Fruit fly (Drosophila melanogaster) whole organism, embryonic: Measurements from ENCODE around the gene CG12012.
A peak's percentile ranks its signal among the peaks of the same experiment; 100 is the strongest.

Experiments
- Atf-2 ChIP-seq: fragments of 200-800 bp; sonication (Bioruptor generic); optimal IDR thresholded peaks from 2 replicates; lab custom pipeline; 2016; ENCODE audit warnings: missing biosample characterization, missing genetic modification characterization
- CG11560 ChIP-seq: fragments of 200-800 bp; sonication (Bioruptor generic); IDR thresholded peaks from 3 replicates; pipeline ENCODE4 v1.3.6; 2022; ENCODE audit warnings: missing biosample characterization, missing genetic modification characterization
- CG11695 ChIP-seq: fragments of 200-800 bp; sonication (Bioruptor generic); IDR thresholded peaks from 3 replicates; pipeline ENCODE4 v1.3.6; 2022; ENCODE audit warnings: missing biosample characterization, missing genetic modification characterization
- CG12391 ChIP-seq: fragments of 200-800 bp; sonication (Bioruptor generic); optimal IDR thresholded peaks from 3 replicates; lab custom pipeline; 2018; ENCODE audit warnings: missing biosample characterization, mild to moderate bottlenecking, missing genetic modification characterization, moderate library complexity
- CG14441 ChIP-seq: fragments of 200-800 bp; sonication (Bioruptor generic); IDR thresholded peaks from 2 replicates; pipeline ENCODE4 v1.3.6; 2022; ENCODE audit warnings: missing biosample characterization, missing genetic modification characterization
- CG14860 ChIP-seq: fragments of 200-800 bp; sonication (Bioruptor generic); IDR thresholded peaks from 3 replicates; pipeline ENCODE4 v1.3.6; 2022; ENCODE audit warnings: missing biosample characterization, missing genetic modification characterization; ENCODE audit not compliant: partially characterized antibody
- CG15269 ChIP-seq: fragments of 200-800 bp; sonication (Bioruptor generic); optimal IDR thresholded peaks from 2 replicates; lab custom pipeline; 2018; ENCODE audit warnings: missing biosample characterization, mild to moderate bottlenecking, missing genetic modification characterization, moderate library complexity
- CG15479 ChIP-seq: fragments of 200-800 bp; sonication (Bioruptor generic); optimal IDR thresholded peaks from 3 replicates; lab custom pipeline; 2019; ENCODE audit warnings: missing biosample characterization, mild to moderate bottlenecking, missing genetic modification characterization, moderate library complexity
- CG16815 ChIP-seq: fragments of 200-800 bp; sonication (Bioruptor generic); optimal IDR thresholded peaks from 3 replicates; lab custom pipeline; 2017; ENCODE audit warnings: missing biosample characterization, mild to moderate bottlenecking, missing genetic modification characterization
- CG17568 ChIP-seq: fragments of 200-800 bp; sonication (Bioruptor generic); optimal IDR thresholded peaks from 2 replicates; lab custom pipeline; 2018; ENCODE audit warnings: missing biosample characterization, mild to moderate bottlenecking, missing genetic modification characterization, moderate library complexity
- CG31224 ChIP-seq: fragments of 200-800 bp; sonication (Bioruptor generic); IDR thresholded peaks from 2 replicates; pipeline ENCODE4 v1.3.6; 2022; ENCODE audit warnings: missing biosample characterization, missing genetic modification characterization
- CG32772 ChIP-seq: fragments of 200-800 bp; sonication (Bioruptor generic); IDR thresholded peaks from 2 replicates; pipeline ENCODE4 v1.3.6; 2022; ENCODE audit warnings: missing biosample characterization, missing genetic modification characterization
- CG6765 ChIP-seq: fragments of 200-800 bp; sonication (Bioruptor generic); optimal IDR thresholded peaks from 3 replicates; lab custom pipeline; 2017; ENCODE audit warnings: missing biosample characterization, mild to moderate bottlenecking, missing genetic modification characterization
- CG6854 ChIP-seq: fragments of 200-800 bp; sonication (Bioruptor generic); optimal IDR thresholded peaks from 3 replicates; lab custom pipeline; 2017; ENCODE audit warnings: missing biosample characterization, mild to moderate bottlenecking, missing genetic modification characterization
- CG7271 ChIP-seq: fragments of 200-800 bp; sonication (Bioruptor generic); optimal IDR thresholded peaks from 2 replicates; lab custom pipeline; 2018; ENCODE audit warnings: missing biosample characterization, mild to moderate bottlenecking, missing genetic modification characterization, moderate library complexity
- CG7357 ChIP-seq: fragments of 200-800 bp; sonication (Bioruptor generic); IDR thresholded peaks from 3 replicates; pipeline ENCODE4 v1.3.6; 2022; ENCODE audit warnings: missing biosample characterization, missing genetic modification characterization
- CG8281 ChIP-seq: fragments of 200-800 bp; sonication (Bioruptor generic); optimal IDR thresholded peaks from 2 replicates; lab custom pipeline; 2018; ENCODE audit warnings: missing biosample characterization, mild to moderate bottlenecking, missing genetic modification characterization, moderate library complexity
- CG8765 ChIP-seq: fragments of 200-800 bp; sonication (Bioruptor generic); IDR thresholded peaks from 2 replicates; pipeline ENCODE4 v1.3.6; 2022; ENCODE audit warnings: missing biosample characterization, missing genetic modification characterization
- Chrac-16 ChIP-seq: fragments of 200-800 bp; sonication (Bioruptor generic); optimal IDR thresholded peaks from 3 replicates; lab custom pipeline; 2016; ENCODE audit warnings: missing biosample characterization, missing genetic modification characterization
- Dip2 ChIP-seq: fragments of 200-800 bp; sonication (Bioruptor generic); IDR thresholded peaks from 2 replicates; pipeline ENCODE4 v1.3.6; 2022; ENCODE audit warnings: missing biosample characterization, missing genetic modification characterization
- Fer2 ChIP-seq: fragments of 200-800 bp; sonication (Bioruptor generic); optimal IDR thresholded peaks from 2 replicates; lab custom pipeline; 2018; ENCODE audit warnings: missing biosample characterization, mild to moderate bottlenecking, missing genetic modification characterization, moderate library complexity
- Fer3 ChIP-seq: fragments of 200-800 bp; sonication (Bioruptor generic); optimal IDR thresholded peaks from 2 replicates; lab custom pipeline; 2018; ENCODE audit warnings: missing biosample characterization, mild to moderate bottlenecking, missing genetic modification characterization, moderate library complexity
- Lhr ChIP-seq: fragments of 200-800 bp; sonication (Bioruptor generic); optimal IDR thresholded peaks from 3 replicates; lab custom pipeline; 2017; ENCODE audit warnings: mild to moderate bottlenecking, missing biosample characterization, missing genetic modification reagents, missing genetic modification characterization
- Lpt ChIP-seq: fragments of >200 bp; optimal IDR thresholded peaks from 2 replicates; lab custom pipeline; 2018; ENCODE audit warnings: missing biosample characterization, missing genetic modification characterization
- Myb ChIP-seq: fragments of 200-800 bp; sonication (Bioruptor generic); optimal IDR thresholded peaks from 2 replicates; lab custom pipeline; 2016; ENCODE audit warnings: missing biosample characterization, missing genetic modification characterization
- Nf-YC ChIP-seq: fragments of 200-800 bp; optimal IDR thresholded peaks from 3 replicates; lab custom pipeline; 2019; ENCODE audit warnings: missing biosample characterization, mild to moderate bottlenecking, missing genetic modification characterization, moderate library complexity
- PHDP ChIP-seq: fragments of 200-800 bp; sonication (Bioruptor generic); optimal IDR thresholded peaks from 3 replicates; lab custom pipeline; 2018; ENCODE audit warnings: missing biosample characterization, mild to moderate bottlenecking, missing genetic modification characterization, moderate library complexity
- Ptx1 ChIP-seq: fragments of 200-800 bp; sonication (Bioruptor generic); IDR thresholded peaks from 2 replicates; pipeline ENCODE4 v1.3.6; 2022; ENCODE audit warnings: missing biosample characterization, missing genetic modification characterization
- Sox100B ChIP-seq: fragments of 200-800 bp; sonication (Bioruptor generic); optimal IDR thresholded peaks from 3 replicates; lab custom pipeline; 2018; ENCODE audit warnings: missing biosample characterization, mild to moderate bottlenecking, missing genetic modification characterization
- Ssrp ChIP-seq: fragments of 200-800 bp; sonication (Bioruptor generic); optimal IDR thresholded peaks from 2 replicates; lab custom pipeline; 2018; ENCODE audit warnings: missing biosample characterization, mild to moderate bottlenecking, missing genetic modification characterization, moderate library complexity
- Trl ChIP-seq, 3 experiments: fragments of >200 bp in 2 of 3; fragments of 200-800 bp in 1 of 3; sonication (Bioruptor generic) in 1 of 3; optimal IDR thresholded peaks; 2 replicates in 1 of 3; 3 replicates in 2 of 3; lab custom pipeline; 2016 to 2017; ENCODE audit warnings: missing biosample characterization in 1 of 3, missing genetic modification characterization in 1 of 3
- ab ChIP-seq: fragments of 200-800 bp; sonication (Bioruptor generic); optimal IDR thresholded peaks from 2 replicates; lab custom pipeline; 2016; ENCODE audit warnings: missing biosample characterization, missing genetic modification characterization
- disco-r ChIP-seq: fragments of 200-800 bp; sonication (Bioruptor generic); optimal IDR thresholded peaks from 2 replicates; lab custom pipeline; 2016; ENCODE audit warnings: missing biosample characterization, missing genetic modification characterization
- ind ChIP-seq: fragments of 200-800 bp; sonication (Bioruptor generic); optimal IDR thresholded peaks from 3 replicates; lab custom pipeline; 2016; ENCODE audit warnings: missing biosample characterization, missing genetic modification characterization
- jigr1 ChIP-seq: fragments of 200-800 bp; sonication (Bioruptor generic); IDR thresholded peaks from 3 replicates; pipeline ENCODE4 v1.3.6; 2022; ENCODE audit warnings: missing biosample characterization, missing genetic modification characterization
- kni ChIP-seq: fragments of 200-800 bp; sonication (Bioruptor generic); optimal IDR thresholded peaks from 3 replicates; lab custom pipeline; 2017; ENCODE audit warnings: mild to moderate bottlenecking, missing biosample characterization, missing genetic modification reagents, missing genetic modification characterization
- pros ChIP-seq: fragments of 200-800 bp; sonication (Bioruptor generic); optimal IDR thresholded peaks from 3 replicates; lab custom pipeline; 2019; ENCODE audit warnings: missing biosample characterization, mild to moderate bottlenecking, missing genetic modification characterization, moderate library complexity
- sc ChIP-seq, 3 experiments: fragments of >200 bp in 2 of 3; fragments of 200-800 bp in 1 of 3; sonication (Bioruptor generic) in 1 of 3; optimal IDR thresholded peaks; 2 replicates in 2 of 3; 3 replicates in 1 of 3; lab custom pipeline; 2017; ENCODE audit warnings: mild to moderate bottlenecking in 1 of 3, missing biosample characterization in 1 of 3, missing genetic modification characterization in 1 of 3, missing genetic modification reagents in 1 of 3
- sens ChIP-seq: fragments of 200-800 bp; sonication (Bioruptor generic); peaks from one replicate; lab custom pipeline; 2016; ENCODE audit warnings: missing biosample characterization, missing genetic modification characterization
- sima ChIP-seq: fragments of 200-800 bp; sonication (Bioruptor generic); optimal IDR thresholded peaks from 2 replicates; lab custom pipeline; 2016; ENCODE audit warnings: missing biosample characterization, missing genetic modification characterization
- sna ChIP-seq: fragments of 200-800 bp; sonication (Bioruptor generic); IDR thresholded peaks from 2 replicates; pipeline ENCODE4 v1.3.6; 2022; ENCODE audit warnings: missing biosample characterization, missing genetic modification characterization; ENCODE audit not compliant: partially characterized antibody
- sqz ChIP-seq: fragments of 200-800 bp; sonication (Bioruptor generic); optimal IDR thresholded peaks from 3 replicates; lab custom pipeline; 2018; ENCODE audit warnings: missing biosample characterization, mild to moderate bottlenecking, missing genetic modification characterization
- stc ChIP-seq: fragments of 200-800 bp; sonication (Bioruptor generic); IDR thresholded peaks from 2 replicates; pipeline ENCODE4 v1.3.6; 2022; ENCODE audit warnings: missing biosample characterization, missing genetic modification characterization
- sug ChIP-seq: fragments of 200-800 bp; optimal IDR thresholded peaks from 2 replicates; lab custom pipeline; 2019; ENCODE audit warnings: missing biosample characterization, mild to moderate bottlenecking, missing genetic modification characterization, moderate library complexity
- tap ChIP-seq: fragments of 200-800 bp; optimal IDR thresholded peaks from 3 replicates; lab custom pipeline; 2019; ENCODE audit warnings: missing biosample characterization, mild to moderate bottlenecking, missing genetic modification characterization, moderate library complexity
- tin ChIP-seq: fragments of 200-800 bp; sonication (Bioruptor generic); optimal IDR thresholded peaks from 3 replicates; lab custom pipeline; 2016; ENCODE audit warnings: missing biosample characterization, missing genetic modification characterization
- unc-4 ChIP-seq: fragments of 200-800 bp; sonication (Bioruptor generic); IDR thresholded peaks from 2 replicates; pipeline ENCODE4 v1.3.6; 2022; ENCODE audit warnings: missing biosample characterization, missing genetic modification characterization; ENCODE audit not compliant: partially characterized antibody
- zfh2 ChIP-seq: fragments of 200-800 bp; sonication (Bioruptor generic); optimal IDR thresholded peaks from 2 replicates; lab custom pipeline; 2016; ENCODE audit warnings: missing biosample characterization, missing genetic modification characterization

Gene CG12012

dm6 chr3L:3393951-3394834, 17.6 kb downstream of the CG12012 start (continued):
- TF ChIP-seq sug (tag; lab: Kevin White, UChicago) = peak; percentile 45
- peak; percentile 26 for TF ChIP-seq Myb
- no peak for TF ChIP-seq CG15479 (GFP tag; lab: Kevin White, UChicago)
- TF ChIP-seq sc (optimal IDR thresholded peaks at IDR 0.05; lab: Kevin White, UChicago) = no peak
- no peak for TF ChIP-seq sc (GFP tag; optimal IDR thresholded peaks at IDR 0.05; lab: Kevin White, UChicago)
- TF ChIP-seq ab (GFP tag; lab: Kevin White, UChicago) = no peak
- TF ChIP-seq Atf-2 (GFP tag; lab: Kevin White, UChicago) = no peak
- peak; percentile 39; the same call in 2 of the 3 replicates for TF ChIP-seq CG7357 (GFP tag; lab: Robert Waterston, UW)
- TF ChIP-seq disco-r (GFP tag; lab: Kevin White, UChicago) = no peak
- no peak for TF ChIP-seq CG7271
- TF ChIP-seq Ptx1 (GFP tag; lab: Robert Waterston, UW) = peak; percentile 86
- no peak for TF ChIP-seq unc-4 (GFP tag; lab: Robert Waterston, UW)
- no peak for TF ChIP-seq Dip2 (GFP tag; lab: Robert Waterston, UW)
- TF ChIP-seq tap (tag; lab: Kevin White, UChicago) = peak; percentile 62
- TF ChIP-seq zfh2 (GFP tag; lab: Kevin White, UChicago) = no peak
- no peak for TF ChIP-seq CG6854
- TF ChIP-seq tin (GFP tag; lab: Kevin White, UChicago) = no peak
- peak; percentile 40 for TF ChIP-seq CG14441 (GFP tag; lab: Robert Waterston, UW)
- TF ChIP-seq Ssrp = no peak
- peak; percentile 64 for TF ChIP-seq PHDP (tag; lab: Kevin White, UChicago)
- TF ChIP-seq pros (GFP tag; lab: Kevin White, UChicago) = no peak
- TF ChIP-seq CG14860 = no peak
- TF ChIP-seq CG17568 = peak; percentile 51
- TF ChIP-seq stc (GFP tag; lab: Robert Waterston, UW) = peak; percentile 58
- peak; percentile 48 for TF ChIP-seq Fer2 (tag; lab: Kevin White, UChicago)
- no peak for TF ChIP-seq CG6765 (GFP tag; lab: Kevin White, UChicago)
- TF ChIP-seq Fer3 = peak; percentile 62
- no peak for TF ChIP-seq Lpt (GFP tag; lab: Kevin White, UChicago)
- peak; percentile 54 for TF ChIP-seq Nf-YC
- TF ChIP-seq sens (GFP tag; lab: Kevin White, UChicago) = no peak
- TF ChIP-seq CG16815 (GFP tag; lab: Kevin White, UChicago) = no peak
- peak; percentile 28 for TF ChIP-seq CG8281 (tag; lab: Kevin White, UChicago)
- no peak for TF ChIP-seq CG11560
- TF ChIP-seq CG12391 (tag; lab: Kevin White, UChicago) = peak; percentile 93
- peak; percentile 87 for TF ChIP-seq sqz (GFP tag; lab: Kevin White, UChicago)
- TF ChIP-seq Chrac-16 (GFP tag; lab: Kevin White, UChicago) = no peak
- TF ChIP-seq Sox100B (GFP tag; lab: Kevin White, UChicago) = peak; percentile 87
- TF ChIP-seq Trl (optimal IDR thresholded peaks at IDR 0.05; lab: Kevin White, UChicago) = no peak
- TF ChIP-seq Trl (GFP tag; optimal IDR thresholded peaks at IDR 0.05; lab: Kevin White, UChicago) = no peak
- TF ChIP-seq Lhr (GFP tag; lab: Kevin White, UChicago) = no peak
- TF ChIP-seq jigr1 = no peak; the same call in 1 of the 3 replicates
- peak; percentile 81 for TF ChIP-seq CG32772 (GFP tag; lab: Robert Waterston, UW)
- no peak for TF ChIP-seq CG15269 (tag; lab: Kevin White, UChicago)
- no peak; the same call in 1 of the 2 replicates for TF ChIP-seq CG8765 (GFP tag; lab: Robert Waterston, UW)
- TF ChIP-seq CG11695 (GFP tag; lab: Robert Waterston, UW) = peak; percentile 62; the same call in 2 of the 3 replicates
- no peak for TF ChIP-seq sima (GFP tag; lab: Kevin White, UChicago)
- peak; percentile 68 for TF ChIP-seq ind (GFP tag; lab: Kevin White, UChicago)
- no peak for TF ChIP-seq CG31224 (GFP tag; lab: Robert Waterston, UW)
- no peak for TF ChIP-seq sna
- TF ChIP-seq kni (GFP tag; lab: Kevin White, UChicago) = peak; percentile 38
